Worm (Caenorhabditis elegans) whole organism, late embryonic: ENCODE results near the gene ZK970.8.

Source experiments
- C38D4.7 ChIP-seq: fragments of 200-800 bp; sonication (Bioruptor generic); optimal IDR thresholded peaks from 2 replicates; lab custom pipeline; 2018; ENCODE audit warnings: mild to moderate bottlenecking, missing genetic modification characterization, moderate library complexity, missing compliant biosample characterization
- K02D7.2 ChIP-seq: sonication (generic microtip); optimal IDR thresholded peaks from 2 replicates; lab custom pipeline; 2017; ENCODE audit warnings: mild to moderate bottlenecking, missing genetic modification characterization, missing compliant biosample characterization
- K09A11.1 ChIP-seq: sonication (generic microtip); optimal IDR thresholded peaks from 2 replicates; lab custom pipeline; 2017; ENCODE audit warnings: antibody characterized with exemption, mild to moderate bottlenecking, missing genetic modification characterization, missing compliant biosample characterization; ENCODE audit not compliant: insufficient read depth
- T23F11.4 ChIP-seq: fragments of 200-800 bp; sonication (Bioruptor generic); optimal IDR thresholded peaks from 2 replicates; lab custom pipeline; 2018; ENCODE audit warnings: mild to moderate bottlenecking, missing genetic modification characterization, missing compliant biosample characterization
- ceh-24 ChIP-seq: sonication (generic microtip); optimal IDR thresholded peaks from 2 replicates; lab custom pipeline; 2016; ENCODE audit warnings: mild to moderate bottlenecking, missing genetic modification characterization, missing compliant biosample characterization
- ceh-34 ChIP-seq: sonication (generic microtip); optimal IDR thresholded peaks from 2 replicates; lab custom pipeline; 2016; ENCODE audit warnings: mild to moderate bottlenecking, missing genetic modification characterization, missing compliant biosample characterization
- ceh-45 ChIP-seq: fragments of 200-800 bp; sonication (Bioruptor generic); IDR thresholded peaks from 2 replicates; pipeline ENCODE4 v1.3.6; 2022; ENCODE audit warnings: missing genetic modification reagents, missing genetic modification characterization, missing compliant biosample characterization
- che-1 ChIP-seq: sonication (generic microtip); optimal IDR thresholded peaks from 2 replicates; lab custom pipeline; 2016; ENCODE audit warnings: mild to moderate bottlenecking, missing genetic modification characterization, missing compliant biosample characterization
- dve-1 ChIP-seq: sonication (generic microtip); optimal IDR thresholded peaks from 2 replicates; lab custom pipeline; 2017; ENCODE audit warnings: antibody characterized with exemption, mild to moderate bottlenecking, missing genetic modification characterization, missing compliant biosample characterization
- elt-4 ChIP-seq: sonication (generic microtip); optimal IDR thresholded peaks from 2 replicates; lab custom pipeline; 2016; ENCODE audit warnings: missing genetic modification characterization, missing compliant biosample characterization
- ets-4 ChIP-seq: sonication (generic microtip); optimal IDR thresholded peaks from 2 replicates; lab custom pipeline; 2016; ENCODE audit warnings: missing genetic modification characterization, missing compliant biosample characterization
- fax-1 ChIP-seq: sonication (generic microtip); optimal IDR thresholded peaks from 2 replicates; lab custom pipeline; 2016; ENCODE audit warnings: missing genotype, missing genetic modification characterization, missing compliant biosample characterization
- fkh-10 ChIP-seq: fragments of 150-350 bp; optimal IDR thresholded peaks from 2 replicates; lab custom pipeline; 2014; ENCODE audit warnings: missing biosample characterization, missing genetic modification reagents, missing genetic modification characterization
- fkh-6 ChIP-seq: sonication (generic microtip); optimal IDR thresholded peaks from 2 replicates; lab custom pipeline; 2016; ENCODE audit warnings: missing genetic modification characterization, missing compliant biosample characterization
- gmeb-2 ChIP-seq: sonication (generic microtip); optimal IDR thresholded peaks from 2 replicates; lab custom pipeline; 2016; ENCODE audit warnings: missing genetic modification characterization, inconsistent platforms, missing compliant biosample characterization
- hlh-30 ChIP-seq: sonication (generic microtip); optimal IDR thresholded peaks from 2 replicates; lab custom pipeline; 2017; ENCODE audit warnings: antibody characterized with exemption, missing genetic modification characterization, missing compliant biosample characterization; ENCODE audit not compliant: insufficient read depth
- hlh-6 ChIP-seq: sonication (generic microtip); optimal IDR thresholded peaks from 2 replicates; lab custom pipeline; 2016; ENCODE audit warnings: missing genotype, missing genetic modification characterization, missing compliant biosample characterization
- nfya-1 ChIP-seq: sonication (generic microtip); optimal IDR thresholded peaks from 2 replicates; lab custom pipeline; 2017; ENCODE audit warnings: missing genetic modification characterization, mild to moderate bottlenecking, missing compliant biosample characterization, antibody characterized with exemption, moderate library complexity
- nhr-11 ChIP-seq: fragments of 150-350 bp; optimal IDR thresholded peaks from 2 replicates; lab custom pipeline; 2014; ENCODE audit warnings: missing biosample characterization, missing genetic modification characterization
- nhr-232 ChIP-seq: sonication (generic microtip); optimal IDR thresholded peaks from 2 replicates; lab custom pipeline; 2016; ENCODE audit warnings: missing genetic modification characterization, missing compliant biosample characterization
- npax-4 ChIP-seq: sonication (generic microtip); optimal IDR thresholded peaks from 2 replicates; lab custom pipeline; 2016; ENCODE audit warnings: missing genetic modification characterization, missing compliant biosample characterization
- pha-4 ChIP-seq: fragments of 150-350 bp; optimal IDR thresholded peaks from 2 replicates; lab custom pipeline; 2018; ENCODE audit warnings: missing biosample characterization, missing genetic modification reagents, missing genetic modification characterization
- pqm-1 ChIP-seq: sonication (generic microtip); optimal IDR thresholded peaks from 2 replicates; lab custom pipeline; 2016; ENCODE audit warnings: missing genetic modification characterization, missing compliant biosample characterization
- pros-1 ChIP-seq: fragments of 150-350 bp; optimal IDR thresholded peaks from 2 replicates; lab custom pipeline; 2014; ENCODE audit warnings: missing biosample characterization, missing genetic modification reagents, missing genetic modification characterization
- rnt-1 ChIP-seq: sonication (generic microtip); optimal IDR thresholded peaks from 2 replicates; lab custom pipeline; 2016; ENCODE audit warnings: missing genetic modification characterization, missing compliant biosample characterization
- sdc-2 ChIP-seq: sonication (generic microtip); optimal IDR thresholded peaks from 2 replicates; lab custom pipeline; 2016; ENCODE audit warnings: missing genotype, missing genetic modification characterization, missing compliant biosample characterization
- sox-4 ChIP-seq: sonication (generic microtip); optimal IDR thresholded peaks from 2 replicates; lab custom pipeline; 2017; ENCODE audit warnings: mild to moderate bottlenecking, missing genetic modification characterization, inconsistent platforms, missing compliant biosample characterization
- syd-9 ChIP-seq: sonication (generic microtip); optimal IDR thresholded peaks from 2 replicates; lab custom pipeline; 2016; ENCODE audit warnings: mild to moderate bottlenecking, missing genetic modification characterization, moderate library complexity, missing compliant biosample characterization
- tbx-7 ChIP-seq: sonication (generic microtip); optimal IDR thresholded peaks from 2 replicates; lab custom pipeline; 2016; ENCODE audit warnings: missing genotype, missing genetic modification characterization, missing compliant biosample characterization
- unc-42 ChIP-seq: sonication (generic microtip); optimal IDR thresholded peaks from 2 replicates; lab custom pipeline; 2016; ENCODE audit warnings: missing genotype, missing genetic modification characterization, missing compliant biosample characterization
- unc-86 ChIP-seq: sonication (generic microtip); optimal IDR thresholded peaks from 2 replicates; lab custom pipeline; 2016; ENCODE audit warnings: missing genetic modification characterization, missing compliant biosample characterization
- zip-5 ChIP-seq: sonication (generic microtip); optimal IDR thresholded peaks from 2 replicates; lab custom pipeline; 2016; ENCODE audit warnings: missing genetic modification characterization, missing compliant biosample characterization
- ztf-16 ChIP-seq: sonication (generic microtip); optimal IDR thresholded peaks from 2 replicates; lab custom pipeline; 2017; ENCODE audit warnings: missing genetic modification characterization, missing compliant biosample characterization

The ZK970.8 gene

DNA sequence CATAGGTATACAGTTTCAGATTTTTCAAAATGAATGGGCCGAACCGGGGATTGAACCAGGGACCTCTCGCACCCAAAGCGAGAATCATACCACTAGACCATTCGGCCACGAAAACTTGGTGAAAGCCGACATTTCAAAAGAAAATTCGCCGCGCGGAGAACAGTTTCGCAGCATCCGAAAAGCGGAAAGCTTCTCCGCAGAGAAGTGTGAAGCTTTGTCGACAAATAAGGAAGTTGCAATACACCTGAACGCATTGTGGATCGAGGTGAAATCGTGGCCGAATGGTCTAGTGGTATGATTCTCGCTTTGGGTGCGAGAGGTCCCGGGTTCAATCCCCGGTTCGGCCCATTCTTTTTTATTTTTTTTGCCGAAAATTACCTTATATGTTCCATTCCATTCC is 4.7 kb upstream of the ZK970.8 start:
- TF ChIP-seq gmeb-2 (tag; lab: Kevin White, UChicago) (peak; percentile 5), ceh-45 (GFP tag; lab: Robert Waterston, UW) (0 out of 2 replicates have a peak, but pooled peaks have one; percentile 8)

DNA sequence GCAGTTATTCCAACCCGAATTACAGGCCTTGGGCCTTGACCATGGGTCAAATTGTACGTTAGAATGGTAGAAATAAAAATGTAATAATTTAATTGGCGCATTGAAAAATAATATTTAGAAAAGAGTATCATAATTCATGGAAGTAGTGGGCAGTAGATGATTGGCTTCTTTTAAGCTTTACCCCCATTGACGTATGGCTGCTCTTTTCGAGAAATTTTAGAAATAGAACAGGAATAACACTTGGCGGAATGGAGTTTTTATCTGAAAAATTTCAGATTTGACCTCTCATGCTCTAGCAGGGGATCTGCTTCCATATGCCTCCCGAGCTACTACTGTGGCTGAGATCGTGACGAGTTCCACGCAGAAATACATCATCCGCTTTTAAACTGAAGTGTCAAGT is 711 bp upstream of the ZK970.8 start, which contains the start of gene gcy-4:
Gene gcy-4, minus strand, starts transcription at position 101 of the 400 bp plus-strand sequence.
- no peak for TF ChIP-seq che-1 (tag; lab: Kevin White, UChicago)
- no peak for TF ChIP-seq T23F11.4 (GFP tag; lab: Kevin White, UChicago)
- TF ChIP-seq pros-1 (tag; lab: Kevin White, UChicago), result no peak
- TF ChIP-seq nhr-11 (tag; lab: Kevin White, UChicago), result no peak
- TF ChIP-seq fkh-6, result no peak
- no peak for TF ChIP-seq ceh-24 (tag; lab: Kevin White, UChicago)
- TF ChIP-seq nhr-232 (tag; lab: Kevin White, UChicago), result no peak
- TF ChIP-seq fkh-10 (GFP tag; lab: Kevin White, UChicago), result no peak
- no peak for TF ChIP-seq unc-86 (tag; lab: Kevin White, UChicago)
- no peak for TF ChIP-seq ztf-16 (tag; lab: Kevin White, UChicago)
- TF ChIP-seq, all 69 proteins: peak for 0

DNA sequence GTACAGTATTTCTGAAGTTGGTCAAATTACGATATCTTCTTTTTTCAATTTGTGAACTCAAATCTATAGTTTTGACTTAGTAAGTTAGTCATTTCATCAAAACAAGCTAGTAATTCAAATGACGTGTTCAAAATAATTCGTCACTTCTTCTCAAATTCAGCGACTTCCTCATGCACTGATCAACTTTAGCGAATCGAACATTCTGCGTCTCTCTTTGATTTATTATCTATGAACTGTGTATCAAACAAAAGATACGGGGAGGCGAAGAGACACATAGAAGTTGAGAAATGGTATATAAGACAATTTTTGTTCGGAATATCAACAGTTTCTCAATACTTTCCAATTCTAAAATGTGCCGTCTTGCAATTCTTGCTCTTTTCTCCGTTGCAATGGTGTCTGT is 2.5 kb downstream of the ZK970.8 start, which contains the start of gene srlf-34:
Gene srlf-34, plus strand, starts transcription at position 321 of the 400 bp plus-strand sequence.
- TF ChIP-seq pqm-1 (no peak), ceh-24 (tag; lab: Kevin White, UChicago) (no peak), dve-1 (tag; lab: Kevin White, UChicago) (no peak), npax-4 (tag; lab: Kevin White, UChicago) (no peak), hlh-6 (tag; lab: Kevin White, UChicago) (no peak), hlh-30 (tag; lab: Kevin White, UChicago) (no peak), K09A11.1 (tag; lab: Kevin White, UChicago) (no peak), unc-42 (tag; lab: Kevin White, UChicago) (no peak), ceh-34 (tag; lab: Kevin White, UChicago) (no peak), fkh-10 (GFP tag; lab: Kevin White, UChicago) (no peak), nhr-11 (tag; lab: Kevin White, UChicago) (no peak), elt-4 (no peak), syd-9 (tag; lab: Kevin White, UChicago) (no peak), che-1 (tag; lab: Kevin White, UChicago) (no peak), nfya-1 (tag; lab: Kevin White, UChicago) (no peak), pha-4 (tag; lab: Kevin White, UChicago) (no peak), sox-4 (no peak), K02D7.2 (tag; lab: Kevin White, UChicago) (no peak)

DNA sequence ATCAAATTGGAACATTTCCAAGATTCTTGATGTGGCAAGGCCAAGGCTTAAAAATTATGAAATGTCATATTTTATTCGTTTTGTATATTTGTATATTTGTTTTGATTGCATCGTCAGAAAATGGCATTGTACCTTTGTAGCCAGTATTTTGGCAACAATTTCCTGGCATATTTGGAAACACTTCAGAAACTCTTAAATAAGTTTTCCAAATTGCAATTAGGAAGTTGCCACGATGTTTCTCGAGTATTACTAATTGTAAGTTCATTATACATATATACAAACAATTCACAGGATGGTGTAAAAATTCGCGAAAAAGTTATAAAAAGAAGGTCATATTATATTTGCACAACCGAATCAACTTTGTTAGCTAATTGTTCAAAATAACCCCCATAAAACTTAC is 5.8 kb downstream of the ZK970.8 start, which contains the start of gene idpp-8:
Gene idpp-8, plus strand, starts transcription at position 301 of the 400 bp plus-strand sequence.
- no peak for TF ChIP-seq ets-4
- TF ChIP-seq sdc-2 (tag; lab: Kevin White, UChicago), result no peak
- TF ChIP-seq zip-5 (tag; lab: Kevin White, UChicago), result no peak
- TF ChIP-seq rnt-1 (tag; lab: Kevin White, UChicago), result no peak
- no peak for TF ChIP-seq fax-1 (tag; lab: Kevin White, UChicago)
- no peak for TF ChIP-seq ceh-24 (tag; lab: Kevin White, UChicago)
- TF ChIP-seq C38D4.7 (GFP tag; lab: Kevin White, UChicago), result no peak

DNA sequence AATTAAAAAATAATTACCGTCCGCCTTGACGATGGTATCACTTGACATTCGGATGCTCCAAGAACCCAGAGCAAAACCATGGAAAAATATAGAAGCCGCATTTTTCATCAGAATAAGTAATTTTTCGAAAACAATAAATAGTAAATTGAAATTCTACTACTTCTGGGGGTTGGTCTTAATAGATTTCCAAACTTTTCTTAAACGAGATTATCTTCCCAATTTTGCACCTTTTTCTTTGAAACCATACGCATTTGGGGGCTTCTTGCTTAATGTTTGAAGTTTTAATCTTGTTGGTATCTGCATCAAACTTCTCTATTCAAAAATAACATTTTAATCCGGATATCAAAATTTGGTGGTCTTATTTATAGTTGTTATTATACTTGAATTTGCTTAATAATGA is 6.7 kb downstream of the ZK970.8 start, which contains the start of gene gcy-5:
Gene gcy-5, minus strand, starts transcription at position 101 of the 400 bp plus-strand sequence.
- TF ChIP-seq tbx-7 (tag; lab: Kevin White, UChicago) (no peak), pqm-1 (no peak), che-1 (tag; lab: Kevin White, UChicago) (no peak)
